Worm (Caenorhabditis elegans) whole organism, L1 larva: ENCODE data around the gene lin-45.

Source experiments
- C16A3.4 ChIP-seq: fragments of 150-350 bp; optimal IDR thresholded peaks from 2 replicates; lab custom pipeline; 2014; ENCODE audit warnings: missing biosample characterization, missing genetic modification characterization
- C34B4.2 ChIP-seq: sonication (generic microtip); optimal IDR thresholded peaks from 2 replicates; lab custom pipeline; 2017; ENCODE audit warnings: mild to moderate bottlenecking, missing genetic modification characterization, missing compliant biosample characterization
- F16B12.6 ChIP-seq: fragments of 150-350 bp; optimal IDR thresholded peaks from 2 replicates; lab custom pipeline; 2014; ENCODE audit warnings: missing biosample characterization, missing genetic modification characterization
- Y116A8C.19 ChIP-seq: sonication (generic microtip); optimal IDR thresholded peaks from 2 replicates; lab custom pipeline; 2016; ENCODE audit warnings: missing compliant biosample characterization, missing genetic modification characterization, borderline replicate concordance
- aha-1 ChIP-seq: fragments of 150-350 bp; optimal IDR thresholded peaks from 2 replicates; lab custom pipeline; 2014; ENCODE audit warnings: missing biosample characterization, missing genetic modification characterization
- ama-1 ChIP-seq: fragments of 150-350 bp; optimal IDR thresholded peaks from 2 replicates; lab custom pipeline; 2014
- ceh-8 ChIP-seq: fragments of 200-800 bp; sonication (Bioruptor generic); optimal IDR thresholded peaks from 2 replicates; lab custom pipeline; 2018; ENCODE audit warnings: mild to moderate bottlenecking, missing genetic modification characterization, moderate library complexity, missing compliant biosample characterization
- ceh-88 ChIP-seq: fragments of 200-800 bp; sonication (Bioruptor generic); IDR thresholded peaks from 2 replicates; pipeline ENCODE4 v1.3.6; 2022; ENCODE audit warnings: missing genetic modification characterization, missing compliant biosample characterization
- ceh-90 ChIP-seq: sonication (generic microtip); optimal IDR thresholded peaks from 2 replicates; lab custom pipeline; 2016; ENCODE audit warnings: missing genetic modification characterization, missing compliant biosample characterization
- efl-1 ChIP-seq, 4 experiments: fragments of 150-350 bp; optimal IDR thresholded peaks in 3 of 4; peaks in 1 of 4; 1 replicate in 1 of 4; 2 replicates in 3 of 4; lab custom pipeline; 2014; ENCODE audit warnings: missing biosample characterization in 2 of 4, missing genetic modification characterization in 2 of 4, missing genetic modification reagents in 2 of 4
- efl-3 ChIP-seq: fragments of 200-800 bp; sonication (Bioruptor generic); optimal IDR thresholded peaks from 2 replicates; lab custom pipeline; 2018; ENCODE audit warnings: mild to moderate bottlenecking, missing genetic modification characterization, missing compliant biosample characterization
- egl-27 ChIP-seq, 2 experiments: fragments of 150-350 bp in 1 of 2; sonication (generic microtip); optimal IDR thresholded peaks; 3 replicates each; lab custom pipeline; 2017 to 2018; ENCODE audit warnings: missing biosample characterization in 2 of 2, missing genetic modification characterization in 2 of 2, missing genetic modification reagents in 2 of 2
- fkh-10 ChIP-seq: sonication (generic microtip); optimal IDR thresholded peaks from 2 replicates; lab custom pipeline; 2017; ENCODE audit warnings: missing biosample characterization, missing genetic modification reagents, missing genetic modification characterization
- fkh-4 ChIP-seq: sonication (generic microtip); optimal IDR thresholded peaks from 2 replicates; lab custom pipeline; 2016; ENCODE audit warnings: missing compliant biosample characterization, missing genetic modification characterization, borderline replicate concordance
- fkh-8 ChIP-seq: sonication (generic microtip); optimal IDR thresholded peaks from 2 replicates; lab custom pipeline; 2016; ENCODE audit warnings: mild to moderate bottlenecking, missing genetic modification characterization, missing compliant biosample characterization
- fos-1 ChIP-seq: fragments of 150-350 bp; optimal IDR thresholded peaks from 2 replicates; lab custom pipeline; 2014; ENCODE audit warnings: missing biosample characterization, missing genetic modification characterization
- hlh-17 ChIP-seq: fragments of 200-800 bp; sonication (Bioruptor generic); optimal IDR thresholded peaks from 2 replicates; lab custom pipeline; 2018; ENCODE audit warnings: missing genetic modification characterization, mild to moderate bottlenecking, missing compliant biosample characterization, moderate library complexity, borderline replicate concordance
- hlh-4 ChIP-seq: sonication (generic microtip); optimal IDR thresholded peaks from 2 replicates; lab custom pipeline; 2016; ENCODE audit warnings: mild to moderate bottlenecking, missing genetic modification characterization, missing compliant biosample characterization
- irx-1 ChIP-seq: sonication (generic microtip); optimal IDR thresholded peaks from 2 replicates; lab custom pipeline; 2016; ENCODE audit warnings: missing genetic modification characterization, missing compliant biosample characterization
- isw-1 ChIP-seq: fragments of 200-800 bp; sonication (Bioruptor generic); IDR thresholded peaks from 2 replicates; pipeline ENCODE4 v1.3.6; 2022; ENCODE audit warnings: missing genetic modification characterization, missing compliant biosample characterization
- jun-1 ChIP-seq: fragments of 150-350 bp; optimal IDR thresholded peaks from 2 replicates; lab custom pipeline; 2014; ENCODE audit warnings: missing biosample characterization, missing genetic modification reagents, missing genetic modification characterization
- lin-13 ChIP-seq: fragments of 150-350 bp; optimal IDR thresholded peaks from 2 replicates; lab custom pipeline; 2014; ENCODE audit warnings: missing biosample characterization, missing genetic modification reagents, missing genetic modification characterization
- lin-14 ChIP-seq: fragments of 200-800 bp; sonication (Bioruptor generic); optimal IDR thresholded peaks from 2 replicates; lab custom pipeline; 2018; ENCODE audit warnings: mild to moderate bottlenecking, missing genetic modification characterization, moderate library complexity, missing compliant biosample characterization
- lin-15B ChIP-seq: fragments of 150-350 bp; sonication (generic microtip); optimal IDR thresholded peaks from 3 replicates; lab custom pipeline; 2014; ENCODE audit warnings: missing biosample characterization, missing genetic modification characterization
- lin-35 ChIP-seq, 2 experiments: fragments of 150-350 bp; optimal IDR thresholded peaks; 2 replicates each; lab custom pipeline; 2014; ENCODE audit warnings: missing biosample characterization in 2 of 2, missing genetic modification characterization in 2 of 2, missing genetic modification reagents in 2 of 2
- lir-3 ChIP-seq: sonication (generic microtip); optimal IDR thresholded peaks from 2 replicates; lab custom pipeline; 2016; ENCODE audit warnings: mild to moderate bottlenecking, missing genetic modification characterization, moderate library complexity, missing compliant biosample characterization; ENCODE audit not compliant: poor library complexity
- mef-2 ChIP-seq: fragments of 150-350 bp; optimal IDR thresholded peaks from 2 replicates; lab custom pipeline; 2014; ENCODE audit warnings: missing biosample characterization, missing genetic modification characterization
- mep-1 ChIP-seq: fragments of 150-350 bp; optimal IDR thresholded peaks from 2 replicates; lab custom pipeline; 2014; ENCODE audit warnings: missing biosample characterization, missing genetic modification characterization
- nhr-11 ChIP-seq: fragments of 150-350 bp; optimal IDR thresholded peaks from 2 replicates; lab custom pipeline; 2014; ENCODE audit warnings: missing biosample characterization, missing genetic modification characterization
- nhr-12 ChIP-seq: sonication (generic microtip); optimal IDR thresholded peaks from 2 replicates; lab custom pipeline; 2017; ENCODE audit warnings: missing biosample characterization, missing genetic modification characterization
- nhr-19 ChIP-seq: fragments of 200-800 bp; sonication (Bioruptor generic); conservative IDR thresholded peaks from 2 replicates; pipeline ENCODE4 v1.3.6; 2022; ENCODE audit warnings: missing genetic modification characterization, missing compliant biosample characterization
- nhr-20 ChIP-seq: sonication (generic microtip); optimal IDR thresholded peaks from 2 replicates; lab custom pipeline; 2016; ENCODE audit warnings: mild to moderate bottlenecking, missing genetic modification characterization, missing compliant biosample characterization
- nhr-237 ChIP-seq: fragments of 150-350 bp; optimal IDR thresholded peaks from 2 replicates; lab custom pipeline; 2014; ENCODE audit warnings: missing biosample characterization, missing genetic modification characterization
- nhr-28 ChIP-seq: fragments of 150-350 bp; optimal IDR thresholded peaks from 2 replicates; lab custom pipeline; 2014; ENCODE audit warnings: missing biosample characterization, missing genetic modification characterization
- nhr-47 ChIP-seq: sonication (generic microtip); optimal IDR thresholded peaks from 2 replicates; lab custom pipeline; 2016; ENCODE audit warnings: mild to moderate bottlenecking, missing genetic modification characterization, moderate library complexity, missing compliant biosample characterization
- nhr-71 ChIP-seq: sonication (generic microtip); optimal IDR thresholded peaks from 2 replicates; lab custom pipeline; 2016; ENCODE audit warnings: mild to moderate bottlenecking, missing genetic modification characterization, moderate library complexity, missing compliant biosample characterization
- nhr-77 ChIP-seq: fragments of 150-350 bp; optimal IDR thresholded peaks from 2 replicates; lab custom pipeline; 2014; ENCODE audit warnings: missing biosample characterization, missing genetic modification characterization
- nhr-84 ChIP-seq: sonication (generic microtip); optimal IDR thresholded peaks from 2 replicates; lab custom pipeline; 2017; ENCODE audit warnings: missing biosample characterization, missing genetic modification characterization
- pax-3 ChIP-seq: fragments of 200-800 bp; sonication (Bioruptor generic); optimal IDR thresholded peaks from 2 replicates; lab custom pipeline; 2018; ENCODE audit warnings: mild to moderate bottlenecking, missing genetic modification characterization, moderate library complexity, missing compliant biosample characterization
- pqm-1 ChIP-seq: sonication (generic microtip); optimal IDR thresholded peaks from 3 replicates; lab custom pipeline; 2017; ENCODE audit warnings: missing biosample characterization, missing genetic modification characterization
- rnt-1 ChIP-seq: sonication (generic microtip); optimal IDR thresholded peaks from 2 replicates; lab custom pipeline; 2016; ENCODE audit warnings: mild to moderate bottlenecking, missing genetic modification characterization, moderate library complexity, missing compliant biosample characterization
- skn-1 ChIP-seq: fragments of 150-350 bp; optimal IDR thresholded peaks from 2 replicates; lab custom pipeline; 2014; ENCODE audit warnings: missing biosample characterization, missing genetic modification characterization
- snpc-4 ChIP-seq: fragments of 150-350 bp; optimal IDR thresholded peaks from 2 replicates; lab custom pipeline; 2014; ENCODE audit warnings: missing biosample characterization, missing genetic modification characterization
- snu-23 ChIP-seq: sonication (generic microtip); optimal IDR thresholded peaks from 2 replicates; lab custom pipeline; 2016; ENCODE audit warnings: missing genetic modification characterization, missing compliant biosample characterization
- swsn-7 ChIP-seq: sonication (generic microtip); optimal IDR thresholded peaks from 2 replicates; lab custom pipeline; 2016; ENCODE audit warnings: missing genetic modification characterization, missing compliant biosample characterization
- tbx-2 ChIP-seq: sonication (generic microtip); optimal IDR thresholded peaks from 2 replicates; lab custom pipeline; 2016; ENCODE audit warnings: missing genetic modification characterization, missing compliant biosample characterization
- unc-130 ChIP-seq: fragments of 150-350 bp; optimal IDR thresholded peaks from 2 replicates; lab custom pipeline; 2017; ENCODE audit warnings: missing biosample characterization, missing genetic modification characterization, inconsistent platforms
- unc-86 ChIP-seq: sonication (generic microtip); optimal IDR thresholded peaks from 2 replicates; lab custom pipeline; 2016; ENCODE audit warnings: missing genetic modification characterization, missing compliant biosample characterization
- vab-15 ChIP-seq: sonication (generic microtip); optimal IDR thresholded peaks from 2 replicates; lab custom pipeline; 2017; ENCODE audit warnings: missing genotype, mild to moderate bottlenecking, missing genetic modification characterization, missing compliant biosample characterization
- xbp-1 ChIP-seq: sonication (generic microtip); optimal IDR thresholded peaks from 2 replicates; lab custom pipeline; 2016; ENCODE audit warnings: missing genetic modification characterization, missing compliant biosample characterization
- zip-4 ChIP-seq: fragments of 200-800 bp; sonication (Bioruptor generic); optimal IDR thresholded peaks from 2 replicates; lab custom pipeline; 2018; ENCODE audit warnings: mild to moderate bottlenecking, missing genetic modification characterization, moderate library complexity, missing compliant biosample characterization

The lin-45 gene

ce11 chrIV:6785873-6786272 lies 37.5 kb upstream of the lin-45 start (continued):
- TF ChIP-seq rnt-1 (tag; lab: Kevin White, UChicago) (peak; percentile 77), lir-3 (tag; lab: Kevin White, UChicago) (no peak), nhr-11 (no peak), hlh-4 (tag; lab: Kevin White, UChicago) (no peak), lin-13 (GFP tag; lab: Kevin White, UChicago) (peak; percentile 37), zip-4 (GFP tag; lab: Kevin White, UChicago) (peak; percentile 98), aha-1 (tag; lab: Kevin White, UChicago) (no peak), efl-3 (GFP tag; lab: Kevin White, UChicago) (no peak), irx-1 (tag; lab: Kevin White, UChicago) (peak; percentile 37), nhr-77 (peak; percentile 52)

DNA sequence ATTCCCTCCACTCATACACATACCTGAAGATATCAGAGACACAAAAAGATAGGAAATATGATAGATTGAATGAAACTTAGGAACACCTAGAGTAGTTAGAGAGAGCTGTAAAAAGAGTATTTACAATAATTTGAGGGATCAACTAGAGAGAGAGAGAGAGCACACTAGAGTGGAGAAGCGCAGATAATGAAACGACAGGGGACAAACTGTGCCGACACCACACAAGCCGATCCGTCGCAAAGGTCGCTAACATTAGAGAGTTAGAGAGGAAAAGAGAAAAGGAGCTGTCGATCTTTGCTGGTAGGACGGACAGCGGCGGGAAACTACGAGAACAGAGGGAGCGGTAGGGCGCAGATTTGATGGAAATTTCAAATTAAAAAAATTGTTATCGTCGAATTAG lies 36.8 kb upstream of the lin-45 start, which contains the start of gene dyci-1:
Gene dyci-1 (minus strand): TSS at position 122 of the 400 bp plus-strand sequence.
- no peak for TF ChIP-seq nhr-19 (GFP tag; lab: Robert Waterston, UW)
- TF ChIP-seq Y116A8C.19 = no peak
- TF ChIP-seq unc-86 = no peak
- peak; percentile 74 for TF ChIP-seq nhr-77
- no peak for TF ChIP-seq fos-1 (tag; lab: Kevin White, UChicago)
- no peak for TF ChIP-seq pax-3
- TF ChIP-seq nhr-12 (tag; lab: Kevin White, UChicago) = no peak
- no peak for TF ChIP-seq fkh-8 (tag; lab: Kevin White, UChicago)
- no peak for TF ChIP-seq unc-130 (tag; lab: Kevin White, UChicago)
- peak; percentile 14 for TF ChIP-seq swsn-7
- no peak for TF ChIP-seq C34B4.2 (tag; lab: Kevin White, UChicago)
- TF ChIP-seq skn-1 (tag; lab: Kevin White, UChicago) = no peak
- TF ChIP-seq lin-14 (GFP tag; lab: Kevin White, UChicago) = peak; percentile 72
- peak in 1 of 2 experiments; percentile 15 for TF ChIP-seq egl-27 (tag; optimal IDR thresholded peaks at IDR 0.05; lab: Kevin White, UChicago)
- TF ChIP-seq lin-35 (GFP tag; optimal IDR thresholded peaks at IDR 0.05; lab: Kevin White, UChicago) = peak; percentile 9 to 31
- TF ChIP-seq ceh-8 (GFP tag; lab: Kevin White, UChicago) = no peak
- TF ChIP-seq vab-15 (tag; lab: Kevin White, UChicago) = no peak
- TF ChIP-seq F16B12.6 (tag; lab: Kevin White, UChicago) = no peak
- no peak for TF ChIP-seq efl-3 (GFP tag; lab: Kevin White, UChicago)
- no peak for TF ChIP-seq ceh-88 (GFP tag; lab: Robert Waterston, UW)
- peak; percentile 46 for TF ChIP-seq nhr-20 (tag; lab: Kevin White, UChicago)
- peak; percentile 5 for TF ChIP-seq tbx-2 (tag; lab: Kevin White, UChicago)
- TF ChIP-seq C16A3.4 (tag; lab: Kevin White, UChicago) = no peak
- no peak for TF ChIP-seq nhr-11
- TF ChIP-seq nhr-84 = no peak
- TF ChIP-seq nhr-237 = peak; percentile 29
- TF ChIP-seq fkh-10 (GFP tag; lab: Kevin White, UChicago) = no peak
- peak; percentile 17 for TF ChIP-seq nhr-71
- TF ChIP-seq nhr-28 (tag; lab: Kevin White, UChicago) = no peak
- no peak for TF ChIP-seq ceh-90 (tag; lab: Kevin White, UChicago)
- TF ChIP-seq efl-1 (optimal IDR thresholded peaks at IDR 0.05; lab: Kevin White, UChicago) = peak; percentile 14 to 34
- peak in 1 of 2 experiments; percentile 41 for TF ChIP-seq efl-1 (GFP tag; optimal IDR thresholded peaks at IDR 0.05 in 1 of 2; lab: Kevin White, UChicago)
- TF ChIP-seq mep-1 (tag; lab: Kevin White, UChicago) = no peak
- no peak for TF ChIP-seq lin-15B (tag; lab: Kevin White, UChicago)
- no peak for TF ChIP-seq snpc-4 (tag; lab: Kevin White, UChicago)
- peak; percentile 0 for TF ChIP-seq lin-13 (GFP tag; lab: Kevin White, UChicago)
- TF ChIP-seq nhr-47 (tag; lab: Kevin White, UChicago) = no peak
- TF ChIP-seq pqm-1 (tag; lab: Kevin White, UChicago) = no peak
- no peak for TF ChIP-seq isw-1 (GFP tag; lab: Robert Waterston, UW)
- no peak for TF ChIP-seq fkh-4
- TF ChIP-seq ama-1 (lab: Kevin White, UChicago) = no peak
- TF ChIP-seq mef-2 (tag; lab: Kevin White, UChicago) = no peak
- TF ChIP-seq snu-23 (GFP tag; lab: Kevin White, UChicago) = peak; percentile 52
- TF ChIP-seq hlh-17 (GFP tag; lab: Kevin White, UChicago) = no peak
- no peak for TF ChIP-seq jun-1 (tag; lab: Kevin White, UChicago)
- no peak for TF ChIP-seq xbp-1 (tag; lab: Kevin White, UChicago)
